Fruit fly (Drosophila melanogaster): ENCODE results near the gene CG14989.

Gene CG14989

DNA sequence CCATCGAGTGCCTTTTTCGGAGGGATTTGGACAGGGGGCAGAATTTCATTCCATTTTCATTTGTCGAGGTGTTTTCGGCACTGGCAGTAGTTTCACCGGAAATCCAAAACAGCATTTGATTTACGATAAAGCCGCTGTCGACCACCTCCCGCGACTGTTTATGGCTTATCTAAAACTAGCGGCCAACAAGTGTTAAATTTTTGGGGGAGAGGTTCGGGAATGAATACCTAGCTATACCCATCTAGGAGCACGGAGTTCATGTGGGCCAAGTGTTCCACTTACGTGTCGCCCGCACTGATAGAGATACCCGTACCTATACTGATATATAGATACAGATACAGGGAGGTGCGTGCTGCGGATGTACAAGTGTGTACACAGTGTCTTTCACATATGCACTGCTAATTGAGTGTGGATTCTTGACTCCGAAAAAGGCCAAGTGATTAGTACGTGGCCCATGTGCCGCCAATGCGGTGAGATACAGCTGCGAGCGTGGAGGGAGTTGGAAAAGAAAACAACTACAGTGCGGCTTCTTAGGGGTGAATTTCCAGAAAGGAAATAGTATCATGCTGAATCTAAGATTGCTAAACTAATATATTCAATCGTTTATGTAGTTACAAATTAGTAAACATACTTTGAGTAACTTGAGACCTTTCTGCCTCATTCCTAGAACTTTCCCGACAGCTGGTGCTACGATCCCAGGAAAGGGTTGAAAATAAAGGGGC is 32.4 kb downstream of the CG14989 start (continued):
- TF ChIP-seq Sry-β (GFP tag; optimal IDR thresholded peaks at IDR 0.05) (peak; percentile 3), CG11695 (GFP tag; IDR thresholded peaks at IDR 0.05) (no peak), otp (GFP tag; IDR thresholded peaks at IDR 0.05) (peak; percentile 50; the same call in 1 of the 3 replicates), kah (GFP tag; optimal IDR thresholded peaks at IDR 0.05) (no peak)

DNA sequence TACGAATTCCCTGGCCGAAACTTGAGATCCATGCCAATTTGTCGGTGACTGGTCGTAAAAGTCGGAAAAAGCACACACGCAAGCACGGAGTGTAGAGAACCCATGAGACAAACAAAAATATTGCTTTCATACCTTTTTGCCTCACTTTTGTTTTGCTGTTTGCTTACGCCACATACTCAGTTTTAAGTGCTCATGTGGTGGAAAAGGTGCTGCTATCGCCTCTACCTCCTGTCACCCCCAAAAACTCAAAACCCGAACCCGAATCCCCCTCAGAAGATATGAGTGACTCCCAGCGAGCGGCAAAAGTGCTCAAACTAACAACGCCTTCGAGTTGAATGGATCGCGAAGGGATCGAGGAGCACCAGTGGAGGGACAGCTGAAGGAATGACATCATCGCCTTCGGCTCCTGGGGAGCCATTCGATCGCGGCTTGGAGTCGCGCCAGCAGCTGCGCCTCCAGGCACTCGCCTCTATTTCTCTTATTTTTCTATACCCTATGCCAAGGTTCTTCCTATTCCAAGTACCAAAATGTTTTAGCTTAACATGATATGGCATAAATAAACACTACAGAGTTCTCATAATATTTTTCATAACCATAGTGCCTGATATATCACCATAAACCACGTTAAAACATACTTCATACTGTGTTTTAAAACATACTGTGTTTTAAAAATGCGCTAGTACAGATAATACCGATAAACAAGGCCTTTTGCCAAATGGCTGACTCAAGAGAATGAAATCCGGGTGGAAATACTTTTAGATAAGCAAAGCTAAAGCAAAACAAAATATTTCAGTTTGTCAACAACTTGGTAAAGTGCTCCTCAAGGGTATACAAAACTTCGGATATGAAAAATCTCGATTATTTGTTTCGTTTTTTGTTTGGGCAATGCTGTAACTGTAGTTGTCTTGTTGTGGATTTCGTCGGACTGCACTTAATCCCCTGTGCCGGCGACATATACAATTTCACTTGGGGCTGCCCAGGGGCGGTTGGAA is 33.3 kb downstream of the CG14989 start:
- TF ChIP-seq D19A (tag; optimal IDR thresholded peaks at IDR 0.05) (peak; percentile 84), CG2199 (GFP tag; IDR thresholded peaks at IDR 0.05) (0 out of 3 replicates have a peak, but pooled peaks have one; percentile 10), CG14710 (tag; optimal IDR thresholded peaks at IDR 0.05) (no peak), CG31441 (GFP tag; IDR thresholded peaks at IDR 0.05) (no peak), D19B (GFP tag; optimal IDR thresholded peaks at IDR 0.05) (no peak), Hr51 (GFP tag; optimal IDR thresholded peaks at IDR 0.05) (peak in 1 of 2 experiments; percentile 2), CG11398 (GFP tag; optimal IDR thresholded peaks at IDR 0.05) (no peak), seq (GFP tag; IDR thresholded peaks at IDR 0.05) (no peak), CG15269 (tag; optimal IDR thresholded peaks at IDR 0.05) (no peak), CG13894 (tag; optimal IDR thresholded peaks at IDR 0.05) (peak; percentile 19), wek (GFP tag; optimal IDR thresholded peaks at IDR 0.05) (no peak), yki (optimal IDR thresholded peaks at IDR 0.05) (no peak), z (GFP tag; IDR thresholded peaks at IDR 0.05) (peak; percentile 89), ken (GFP tag; IDR thresholded peaks at IDR 0.05) (no peak), CG17612 (GFP tag; IDR thresholded peaks at IDR 0.05) (no peak), Vsx1 (GFP tag; optimal IDR thresholded peaks at IDR 0.05) (no peak), tgo (GFP tag; IDR thresholded peaks at IDR 0.05) (no peak)

- TF ChIP-seq eve (GFP tag; optimal IDR thresholded peaks at IDR 0.05) (peak in 1 of 2 experiments; percentile 58), grau (tag; optimal IDR thresholded peaks at IDR 0.05) (peak; percentile 50), Optix (GFP tag; IDR thresholded peaks at IDR 0.05) (no peak)
Measured at dm6 chr3L:4121589-4121988, 34.2 kb downstream of the CG14989 start.

DNA sequence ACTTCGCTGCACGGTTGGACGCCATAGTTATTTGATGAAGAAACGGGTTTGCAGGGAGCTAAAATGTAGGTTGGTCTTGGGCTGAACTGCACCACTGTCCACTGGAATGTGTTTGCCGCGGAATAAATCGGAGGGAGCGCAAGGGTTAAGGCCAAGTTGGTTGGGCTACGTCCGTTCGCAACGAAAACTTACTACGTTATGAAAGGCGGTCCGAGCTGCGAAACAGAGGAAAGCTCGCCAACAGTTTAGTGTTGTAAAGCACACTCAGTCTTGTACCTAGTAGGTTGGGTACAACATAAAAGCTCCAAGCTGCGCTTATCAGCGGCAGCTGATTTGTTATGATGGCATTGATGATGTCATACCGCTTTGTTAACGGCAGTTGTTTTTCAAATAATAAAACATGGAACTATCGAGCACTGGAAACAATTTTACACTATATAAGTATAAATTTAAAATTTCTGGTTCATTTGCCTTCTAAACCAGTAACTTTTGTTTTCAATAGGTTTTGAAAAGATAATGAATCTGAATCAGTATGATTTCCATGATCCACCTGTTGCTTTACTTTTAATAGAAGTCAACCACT is 34.9 kb downstream of the CG14989 start, which contains the start of gene Chd64:
Gene Chd64, minus strand, starts transcription at position 204 of the 583 bp plus-strand sequence.
- TF ChIP-seq CG1529 (GFP tag; optimal IDR thresholded peaks at IDR 0.05): peak; percentile 19
- TF ChIP-seq CG2120 (GFP tag; optimal IDR thresholded peaks at IDR 0.05): peak; percentile 71
- peak; percentile 12 for TF ChIP-seq her (GFP tag; optimal IDR thresholded peaks at IDR 0.05)
- peak; percentile 45 for TF ChIP-seq unpg (GFP tag; optimal IDR thresholded peaks at IDR 0.05)
- TF ChIP-seq vvl (GFP tag; IDR thresholded peaks at IDR 0.05): peak; percentile 76
- peak; percentile 33 for TF ChIP-seq CG10147 (GFP tag; optimal IDR thresholded peaks at IDR 0.05)
- TF ChIP-seq Vsx1 (GFP tag; optimal IDR thresholded peaks at IDR 0.05): peak; percentile 21
- TF ChIP-seq Asciz (GFP tag; optimal IDR thresholded peaks at IDR 0.05): peak; percentile 24
- peak; percentile 51; the same call in 1 of the 2 replicates for TF ChIP-seq ato (GFP tag; IDR thresholded peaks at IDR 0.05; ENCODE audit: partially characterized antibody)
- peak; percentile 74; the same call in 2 of the 3 replicates for TF ChIP-seq zen2 (GFP tag; IDR thresholded peaks at IDR 0.05; ENCODE audit: partially characterized antibody)
- peak; percentile 39 for TF ChIP-seq CG8924 (tag; optimal IDR thresholded peaks at IDR 0.05)
- TF ChIP-seq Trl (optimal IDR thresholded peaks at IDR 0.05): no peak
- TF ChIP-seq Trl (GFP tag; optimal IDR thresholded peaks at IDR 0.05): peak; percentile 36
- TF ChIP-seq shn (GFP tag; optimal IDR thresholded peaks at IDR 0.05): no peak
- peak; percentile 42 for TF ChIP-seq Nf-YB (GFP tag; optimal IDR thresholded peaks at IDR 0.05)
- TF ChIP-seq CG10267 (tag; optimal IDR thresholded peaks at IDR 0.05): peak; percentile 68
- TF ChIP-seq CG15601 (tag; optimal IDR thresholded peaks at IDR 0.05): peak; percentile 32
- peak; percentile 52 for TF ChIP-seq grau (tag; optimal IDR thresholded peaks at IDR 0.05)
- TF ChIP-seq CG2712 (tag; optimal IDR thresholded peaks at IDR 0.05): no peak
- peak; percentile 58 for TF ChIP-seq Meics (GFP tag; optimal IDR thresholded peaks at IDR 0.05)
- TF ChIP-seq CG6854 (GFP tag; optimal IDR thresholded peaks at IDR 0.05): peak; percentile 75

Measured in whole organism, embryonic.